Worm (Caenorhabditis elegans): ENCODE results near the gene bath-47.

DNA sequence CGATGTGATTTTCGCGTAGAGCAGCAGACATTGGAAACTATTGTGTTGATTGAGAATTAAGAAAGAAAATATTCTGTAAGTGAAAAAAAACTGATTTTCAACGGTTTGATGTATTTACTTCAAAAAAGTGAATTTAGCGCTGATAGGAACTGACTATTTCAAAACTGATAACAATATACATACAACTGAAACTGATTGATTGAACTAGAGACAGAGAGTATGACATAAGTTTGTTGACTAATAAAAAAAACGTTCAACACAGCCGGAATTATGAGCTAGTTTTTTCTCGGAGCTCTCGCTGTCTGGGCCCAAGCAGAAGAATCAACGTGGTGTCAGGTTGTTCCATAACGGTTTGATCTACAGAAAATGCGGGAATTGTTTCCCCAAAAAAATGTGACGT, 12.4 kb downstream of the bath-47 start, which contains the start of gene fbxa-164:
- no peak for TF ChIP-seq lin-15B (tag; optimal IDR thresholded peaks at IDR 0.05)
- TF ChIP-seq unc-39 (tag; optimal IDR thresholded peaks at IDR 0.05): no peak
- no peak for TF ChIP-seq ama-1 (optimal IDR thresholded peaks at IDR 0.05)
- no peak for TF ChIP-seq lir-3 (tag; optimal IDR thresholded peaks at IDR 0.05)

Data from whole organism, L4 larva.